Worm (Caenorhabditis elegans): ENCODE data around the gene egl-3.

- TF ChIP-seq lir-3 (tag; optimal IDR thresholded peaks at IDR 0.05; ENCODE audit: poor library complexity), result peak; percentile 50
- no peak for TF ChIP-seq alr-1 (tag; optimal IDR thresholded peaks at IDR 0.05; ENCODE audit: borderline replicate concordance)
- TF ChIP-seq nhr-90 (tag; optimal IDR thresholded peaks at IDR 0.05; ENCODE audit: poor library complexity), result peak; percentile 78
- no peak for TF ChIP-seq nhr-237 (tag; optimal IDR thresholded peaks at IDR 0.05)
- TF ChIP-seq aly-2 (tag; optimal IDR thresholded peaks at IDR 0.05), result peak; percentile 39
- peak; percentile 27 for TF ChIP-seq fos-1 (tag; optimal IDR thresholded peaks at IDR 0.05)
- peak in 2 of 6 experiments; percentile 2 to 18 for TF ChIP-seq elt-3 (tag; optimal IDR thresholded peaks at IDR 0.05)
- TF ChIP-seq zag-1 (tag; optimal IDR thresholded peaks at IDR 0.05), result no peak
- TF ChIP-seq nhr-11 (tag; optimal IDR thresholded peaks at IDR 0.05), result peak; percentile 33
- no peak for TF ChIP-seq pqm-1 (tag; optimal IDR thresholded peaks at IDR 0.05)
- no peak for TF ChIP-seq egl-27 (tag; optimal IDR thresholded peaks at IDR 0.05)
Measured at ce11 chrV:10204863-10205338, 31.3 kb upstream of the egl-3 start, which contains the start of the genes ZK856.19 and ZK856.11.

Measured in whole organism, L1 larva.